Worm (Caenorhabditis elegans) whole organism, L4/young adult: ENCODE data around the gene bbs-8.

Experiments
- W03F9.2 ChIP-seq: fragments of 150-350 bp; optimal IDR thresholded peaks from 2 replicates; lab custom pipeline; 2014; ENCODE audit warnings: missing biosample characterization, missing genetic modification characterization
- him-1 ChIP-seq: sonication (generic microtip); optimal IDR thresholded peaks from 2 replicates; lab custom pipeline; 2016; ENCODE audit warnings: missing genotype, missing genetic modification reagents, missing genetic modification characterization, missing compliant biosample characterization

ce11 chrV:6799564-6799963, 34.7 kb upstream of the bbs-8 start, which contains the start of gene dmsr-9:
- TF ChIP-seq him-1 (tag; lab: Kevin White, UChicago), result no peak
- no peak for TF ChIP-seq W03F9.2
